Worm (Caenorhabditis elegans) whole organism, L3 larva: ENCODE measurements around the gene Y41E3.18.

Experiments
- aly-2 ChIP-seq: fragments of 150-350 bp; optimal IDR thresholded peaks from 2 replicates; lab custom pipeline; 2014; ENCODE audit warnings: missing biosample characterization, missing genetic modification characterization
- ama-1 ChIP-seq: fragments of 150-350 bp; optimal IDR thresholded peaks from 2 replicates; lab custom pipeline; 2018
- ceh-16 ChIP-seq: sonication (generic microtip); optimal IDR thresholded peaks from 2 replicates; lab custom pipeline; 2017; ENCODE audit warnings: missing biosample characterization, missing genetic modification characterization
- egl-27 ChIP-seq: sonication (generic microtip); optimal IDR thresholded peaks from 4 replicates; lab custom pipeline; 2017; ENCODE audit warnings: missing biosample characterization, missing genetic modification reagents, missing genetic modification characterization
- elt-3 ChIP-seq, 3 experiments: fragments of 150-350 bp in 1 of 3; sonication (generic microtip) in 2 of 3; optimal IDR thresholded peaks; 2 replicates in 2 of 3; 4 replicates in 1 of 3; lab custom pipeline; 2014 to 2017; ENCODE audit warnings: missing biosample characterization in 3 of 3, missing genetic modification characterization in 3 of 3
- fos-1 ChIP-seq: fragments of 150-350 bp; optimal IDR thresholded peaks from 2 replicates; lab custom pipeline; 2014; ENCODE audit warnings: missing biosample characterization, missing genetic modification characterization
- nfya-1 ChIP-seq: sonication (generic microtip); optimal IDR thresholded peaks from 2 replicates; lab custom pipeline; 2017; ENCODE audit warnings: missing genetic modification characterization, mild to moderate bottlenecking, missing compliant biosample characterization, antibody characterized with exemption, moderate library complexity; ENCODE audit not compliant: insufficient read depth
- nhr-11 ChIP-seq: fragments of 150-350 bp; optimal IDR thresholded peaks from 2 replicates; lab custom pipeline; 2014; ENCODE audit warnings: missing biosample characterization, missing genetic modification characterization
- nhr-12 ChIP-seq: fragments of 150-350 bp; optimal IDR thresholded peaks from 2 replicates; lab custom pipeline; 2014; ENCODE audit warnings: missing biosample characterization, missing genetic modification characterization
- skn-1 ChIP-seq: fragments of 150-350 bp; optimal IDR thresholded peaks from 2 replicates; lab custom pipeline; 2014; ENCODE audit warnings: missing biosample characterization, missing genetic modification characterization
- snpc-4 ChIP-seq: fragments of 150-350 bp; optimal IDR thresholded peaks from 2 replicates; lab custom pipeline; 2014; ENCODE audit warnings: missing biosample characterization, missing genetic modification characterization
- unc-62 ChIP-seq: fragments of 150-350 bp; sonication (generic microtip); optimal IDR thresholded peaks from 4 replicates; lab custom pipeline; 2014; ENCODE audit warnings: missing biosample characterization, missing genetic modification reagents, missing genetic modification characterization
- ztf-11 ChIP-seq: fragments of 150-350 bp; optimal IDR thresholded peaks from 2 replicates; lab custom pipeline; 2014; ENCODE audit warnings: missing biosample characterization, missing genetic modification characterization

DNA sequence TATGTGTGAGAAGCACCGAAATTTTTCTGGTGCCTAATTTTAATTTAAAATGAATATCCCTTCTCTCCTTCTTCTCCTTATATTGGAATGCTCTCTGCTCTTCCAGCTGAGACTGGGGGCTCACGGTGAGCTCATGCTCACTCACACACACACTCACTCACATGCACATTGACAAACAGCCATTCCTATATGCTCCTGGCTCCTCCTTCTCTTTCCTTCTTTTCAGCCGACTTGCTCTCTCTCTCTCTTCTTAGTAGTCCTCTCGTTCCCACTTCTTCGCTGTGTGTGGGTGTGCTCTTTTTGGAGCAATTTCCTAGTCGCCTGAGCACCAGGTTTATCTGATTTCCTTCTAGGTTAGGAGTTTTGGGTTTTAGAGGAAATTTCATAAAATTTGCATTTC, 44.6 kb downstream of the Y41E3.18 start:
- TF ChIP-seq skn-1 (tag; lab: Kevin White, UChicago) (peak; percentile 42), fos-1 (tag; lab: Kevin White, UChicago) (no peak), elt-3 (tag; optimal IDR thresholded peaks at IDR 0.05; lab: Kevin White, UChicago) (no peak), egl-27 (tag; lab: Kevin White, UChicago) (no peak), snpc-4 (tag; lab: Kevin White, UChicago) (no peak), nhr-11 (tag; lab: Kevin White, UChicago) (no peak), ama-1 (no peak), nfya-1 (tag; lab: Kevin White, UChicago) (peak; percentile 69), ztf-11 (no peak), unc-62 (GFP tag; lab: Kevin White, UChicago) (no peak), ceh-16 (tag; lab: Kevin White, UChicago) (no peak), aly-2 (no peak), nhr-12 (tag; lab: Kevin White, UChicago) (no peak)
